Worm (Caenorhabditis elegans) whole organism, L2 larva: ENCODE measurements around the gene F57A10.4.

Experiments
- C34F6.9 ChIP-seq: fragments of 150-350 bp; optimal IDR thresholded peaks from 2 replicates; lab custom pipeline; 2014; ENCODE audit warnings: missing biosample characterization, missing genetic modification characterization
- F13H6.1 ChIP-seq: sonication (generic microtip); optimal IDR thresholded peaks from 2 replicates; lab custom pipeline; 2016; ENCODE audit warnings: missing genetic modification characterization, missing compliant biosample characterization
- R02D3.7 ChIP-seq: fragments of 150-350 bp; optimal IDR thresholded peaks from 2 replicates; lab custom pipeline; 2014; ENCODE audit warnings: missing biosample characterization, missing genetic modification characterization
- Y55F3AM.14 ChIP-seq: fragments of 200-800 bp; sonication (Bioruptor generic); optimal IDR thresholded peaks from 2 replicates; lab custom pipeline; 2018; ENCODE audit warnings: mild to moderate bottlenecking, missing genetic modification characterization, missing compliant biosample characterization
- alr-1 ChIP-seq: fragments of 150-350 bp; optimal IDR thresholded peaks from 2 replicates; lab custom pipeline; 2014; ENCODE audit warnings: missing biosample characterization, missing genetic modification characterization
- aly-2 ChIP-seq: fragments of 150-350 bp; optimal IDR thresholded peaks from 2 replicates; lab custom pipeline; 2014; ENCODE audit warnings: missing biosample characterization, missing genetic modification characterization
- ama-1 ChIP-seq: fragments of 150-350 bp; optimal IDR thresholded peaks from 2 replicates; lab custom pipeline; 2018; ENCODE audit warnings: inconsistent platforms
- blmp-1 ChIP-seq: sonication (generic microtip); optimal IDR thresholded peaks from 2 replicates; lab custom pipeline; 2017; ENCODE audit warnings: missing genetic modification characterization, mild to moderate bottlenecking, missing compliant biosample characterization, antibody characterized with exemption, moderate library complexity; ENCODE audit not compliant: insufficient read depth
- ceh-16 ChIP-seq: fragments of 150-350 bp; optimal IDR thresholded peaks from 2 replicates; lab custom pipeline; 2014; ENCODE audit warnings: missing biosample characterization, missing genetic modification characterization
- ceh-82 ChIP-seq: fragments of 150-350 bp; optimal IDR thresholded peaks from 2 replicates; lab custom pipeline; 2014; ENCODE audit warnings: missing biosample characterization, missing genetic modification characterization
- crh-2 ChIP-seq: sonication (generic microtip); optimal IDR thresholded peaks from 2 replicates; lab custom pipeline; 2017; ENCODE audit warnings: missing biosample characterization, missing genetic modification characterization
- dmd-4 ChIP-seq: sonication (generic microtip); optimal IDR thresholded peaks from 2 replicates; lab custom pipeline; 2017; ENCODE audit warnings: missing biosample characterization, missing genetic modification characterization
- egl-27 ChIP-seq: sonication (generic microtip); optimal IDR thresholded peaks from 3 replicates; lab custom pipeline; 2017; ENCODE audit warnings: missing biosample characterization, missing genetic modification reagents, missing genetic modification characterization
- elt-1 ChIP-seq: fragments of 150-350 bp; optimal IDR thresholded peaks from 2 replicates; lab custom pipeline; 2014; ENCODE audit warnings: missing biosample characterization, missing genetic modification characterization
- gmeb-1 ChIP-seq: fragments of 150-350 bp; optimal IDR thresholded peaks from 2 replicates; lab custom pipeline; 2014; ENCODE audit warnings: missing biosample characterization, missing genetic modification characterization
- lin-13 ChIP-seq: fragments of 150-350 bp; optimal IDR thresholded peaks from 2 replicates; lab custom pipeline; 2014; ENCODE audit warnings: missing biosample characterization, missing genetic modification reagents, missing genetic modification characterization
- lin-39 ChIP-seq: fragments of 150-350 bp; optimal IDR thresholded peaks from 2 replicates; lab custom pipeline; 2014; ENCODE audit warnings: missing biosample characterization, missing genetic modification reagents, missing genetic modification characterization
- lsy-2 ChIP-seq, 2 experiments: fragments of 150-350 bp in 1 of 2; sonication (generic microtip) in 1 of 2; optimal IDR thresholded peaks; 2 replicates each; lab custom pipeline; 2014 to 2017; ENCODE audit warnings: missing biosample characterization in 2 of 2, missing genetic modification characterization in 2 of 2
- mdl-1 ChIP-seq, 2 experiments: fragments of 150-350 bp in 1 of 2; sonication (generic microtip) in 1 of 2; optimal IDR thresholded peaks; 2 replicates each; lab custom pipeline; 2017; ENCODE audit warnings: missing biosample characterization in 2 of 2, missing genetic modification characterization in 2 of 2
- nhr-10 ChIP-seq: sonication (generic microtip); optimal IDR thresholded peaks from 2 replicates; lab custom pipeline; 2017; ENCODE audit warnings: missing biosample characterization, missing genetic modification characterization
- nhr-11 ChIP-seq: fragments of 150-350 bp; optimal IDR thresholded peaks from 2 replicates; lab custom pipeline; 2014; ENCODE audit warnings: missing biosample characterization, missing genetic modification characterization
- nhr-12 ChIP-seq: fragments of 150-350 bp; optimal IDR thresholded peaks from 2 replicates; lab custom pipeline; 2014; ENCODE audit warnings: missing biosample characterization, missing genetic modification characterization
- nhr-21 ChIP-seq: fragments of 150-350 bp; optimal IDR thresholded peaks from 2 replicates; lab custom pipeline; 2014; ENCODE audit warnings: missing biosample characterization, missing genetic modification characterization
- nhr-23 ChIP-seq: fragments of 150-350 bp; optimal IDR thresholded peaks from 2 replicates; lab custom pipeline; 2014; ENCODE audit warnings: missing biosample characterization, missing genetic modification reagents, missing genetic modification characterization
- nhr-25 ChIP-seq: fragments of 150-350 bp; sonication (generic microtip); optimal IDR thresholded peaks from 3 replicates; lab custom pipeline; 2014; ENCODE audit warnings: missing biosample characterization, missing genetic modification characterization
- nhr-6 ChIP-seq: fragments of 150-350 bp; optimal IDR thresholded peaks from 2 replicates; lab custom pipeline; 2014; ENCODE audit warnings: missing biosample characterization, missing genetic modification characterization
- nhr-77 ChIP-seq: fragments of 150-350 bp; optimal IDR thresholded peaks from 2 replicates; lab custom pipeline; 2014; ENCODE audit warnings: missing biosample characterization, missing genetic modification characterization
- peb-1 ChIP-seq: fragments of 150-350 bp; optimal IDR thresholded peaks from 2 replicates; lab custom pipeline; 2014; ENCODE audit warnings: missing biosample characterization, missing genetic modification characterization
- sma-3 ChIP-seq: sonication (generic microtip); optimal IDR thresholded peaks from 2 replicates; lab custom pipeline; 2016; ENCODE audit warnings: missing genetic modification reagents, missing genetic modification characterization, missing compliant biosample characterization
- sma-9 ChIP-seq, 2 experiments: fragments of 150-350 bp in 1 of 2; sonication (generic microtip) in 1 of 2; optimal IDR thresholded peaks; 2 replicates each; lab custom pipeline; 2014 to 2016; ENCODE audit warnings: missing genetic modification characterization in 2 of 2, mild to moderate bottlenecking in 1 of 2, missing biosample characterization in 1 of 2, missing compliant biosample characterization in 1 of 2, missing genetic modification reagents in 1 of 2, moderate library complexity in 1 of 2
- unc-39 ChIP-seq: fragments of 150-350 bp; optimal IDR thresholded peaks from 2 replicates; lab custom pipeline; 2014; ENCODE audit warnings: missing biosample characterization, missing genetic modification characterization
- unc-55 ChIP-seq: fragments of 150-350 bp; sonication (generic microtip); optimal IDR thresholded peaks from 3 replicates; lab custom pipeline; 2014; ENCODE audit warnings: missing biosample characterization, missing genetic modification reagents, missing genetic modification characterization
- unc-62 ChIP-seq: fragments of 150-350 bp; optimal IDR thresholded peaks from 2 replicates; lab custom pipeline; 2014; ENCODE audit warnings: missing biosample characterization, missing genetic modification reagents, missing genetic modification characterization
- ztf-1 ChIP-seq: fragments of 200-800 bp; sonication (Bioruptor generic); conservative IDR thresholded peaks from 2 replicates; pipeline ENCODE4 v1.3.6; 2022; ENCODE audit warnings: missing genetic modification characterization, missing compliant biosample characterization
- ztf-11 ChIP-seq: sonication (generic microtip); optimal IDR thresholded peaks from 2 replicates; lab custom pipeline; 2017; ENCODE audit warnings: missing biosample characterization, missing genetic modification characterization
- ztf-4 ChIP-seq: fragments of 150-350 bp; optimal IDR thresholded peaks from 2 replicates; lab custom pipeline; 2014; ENCODE audit warnings: missing biosample characterization, missing genetic modification characterization

Gene F57A10.4

DNA sequence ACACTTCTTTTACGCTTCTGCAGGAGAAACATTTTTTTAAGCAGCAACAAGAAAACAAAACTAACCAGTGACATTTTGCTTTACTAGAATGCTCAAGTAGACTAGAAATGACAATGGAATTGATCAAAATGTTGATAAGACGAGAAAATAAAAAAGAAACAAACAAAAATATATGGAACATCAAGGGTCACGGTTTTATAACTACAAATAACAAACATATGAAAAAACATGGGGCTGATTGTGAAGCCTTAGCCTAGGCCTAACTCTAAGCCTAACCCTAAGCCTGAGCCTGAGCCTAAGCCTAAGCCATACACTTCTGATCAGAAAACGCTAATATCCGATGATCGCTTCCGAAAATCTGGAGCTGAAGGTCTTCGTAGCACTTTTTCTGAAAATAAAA is 38.8 kb upstream of the F57A10.4 start, which contains the start of gene Y6E2A.10:
Gene Y6E2A.10, minus strand, starts transcription at position 101 of the 400 bp plus-strand sequence.
- TF ChIP-seq lin-13 (GFP tag; lab: Kevin White, UChicago) (no peak), Y55F3AM.14 (GFP tag; lab: Kevin White, UChicago) (no peak), crh-2 (tag; lab: Kevin White, UChicago) (no peak), sma-3 (no peak), peb-1 (no peak), ceh-82 (tag; lab: Kevin White, UChicago) (no peak), C34F6.9 (tag; lab: Kevin White, UChicago) (no peak), nhr-21 (tag; lab: Kevin White, UChicago) (no peak), nhr-23 (tag; lab: Kevin White, UChicago) (no peak), ama-1 (lab: Kevin White, UChicago) (no peak), F13H6.1 (no peak), R02D3.7 (tag; lab: Kevin White, UChicago) (no peak), unc-55 (GFP tag; lab: Kevin White, UChicago) (no peak)
- TF ChIP-seq, all 48 proteins: peak for 0

DNA sequence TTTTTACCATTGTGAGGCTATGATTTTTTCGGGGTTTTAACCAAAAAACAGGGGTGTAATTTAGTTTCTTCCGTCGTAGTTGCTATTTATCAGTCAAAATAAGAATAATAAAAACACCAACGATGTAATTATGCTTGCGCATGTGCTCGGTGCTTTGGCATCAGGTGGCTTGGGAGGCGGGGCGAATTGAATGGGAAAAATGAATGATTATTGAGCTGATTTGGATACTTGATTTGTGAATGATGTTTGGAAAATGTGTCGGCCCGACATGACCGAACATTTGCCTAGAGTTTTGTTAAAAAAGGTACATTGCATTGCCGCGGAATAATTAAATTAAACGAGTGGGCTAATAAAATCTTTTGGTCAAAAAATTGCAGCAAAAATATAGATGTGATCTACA is 37.0 kb upstream of the F57A10.4 start, which contains the start of gene str-38:
Gene str-38, minus strand, starts transcription at position 101 of the 400 bp plus-strand sequence.
- TF ChIP-seq F13H6.1 (no peak), Y55F3AM.14 (GFP tag; lab: Kevin White, UChicago) (no peak)

DNA sequence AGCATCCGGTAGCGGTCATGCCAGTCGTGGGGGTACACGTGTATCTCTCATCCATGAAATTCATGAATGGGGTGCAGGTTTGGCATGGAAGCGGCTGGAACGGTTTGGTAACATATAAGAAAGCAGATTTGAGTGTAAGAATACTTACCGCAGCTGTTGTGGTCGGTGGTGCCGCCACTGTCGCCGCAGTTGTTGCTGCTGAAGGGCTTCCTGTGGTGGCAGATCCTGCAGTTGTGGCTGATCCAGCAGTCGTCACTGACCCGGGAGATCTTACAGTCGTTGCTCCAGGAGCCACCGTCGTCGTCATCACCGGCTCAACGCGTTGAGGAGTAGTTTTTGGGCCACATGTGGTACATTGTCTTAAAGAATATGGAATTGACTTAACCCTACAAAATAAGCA is 36.2 kb upstream of the F57A10.4 start:
- TF ChIP-seq nhr-12 (no peak), dmd-4 (tag; lab: Kevin White, UChicago) (no peak), ztf-1 (no peak), ceh-16 (no peak), mdl-1 (tag; optimal IDR thresholded peaks at IDR 0.05; lab: Kevin White, UChicago) (no peak), nhr-10 (tag; lab: Kevin White, UChicago) (no peak), unc-55 (GFP tag; lab: Kevin White, UChicago) (no peak), nhr-77 (tag; lab: Kevin White, UChicago) (no peak), alr-1 (tag; lab: Kevin White, UChicago) (no peak), egl-27 (no peak), nhr-6 (no peak), ceh-82 (tag; lab: Kevin White, UChicago) (no peak), crh-2 (tag; lab: Kevin White, UChicago) (no peak), R02D3.7 (tag; lab: Kevin White, UChicago) (no peak), peb-1 (no peak), ztf-11 (tag; lab: Kevin White, UChicago) (no peak), unc-62 (GFP tag; lab: Kevin White, UChicago) (no peak), unc-39 (tag; lab: Kevin White, UChicago) (no peak), nhr-25 (no peak), lin-39 (no peak)

DNA sequence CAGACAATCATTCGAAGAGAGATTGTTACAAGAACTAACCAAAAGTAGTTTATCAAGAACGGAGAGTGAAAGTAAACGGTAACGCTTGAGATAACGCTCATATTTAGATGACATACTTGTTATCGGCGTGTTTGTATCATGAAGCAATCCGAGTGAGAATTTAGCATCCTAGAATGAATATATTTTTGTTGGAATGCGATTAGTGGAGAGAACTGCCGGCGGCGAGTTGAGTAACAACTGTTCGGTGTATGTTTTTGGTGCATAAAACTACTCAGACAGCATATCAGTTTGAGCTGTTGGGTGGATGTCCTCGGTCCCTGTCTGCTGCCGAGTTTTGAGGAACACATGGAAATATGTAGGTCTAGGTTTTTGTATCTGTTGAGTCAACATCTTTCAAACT is 35.7 kb upstream of the F57A10.4 start, which contains the start of gene T23D5.3:
Gene T23D5.3, minus strand, starts transcription at position 101 of the 400 bp plus-strand sequence.
- TF ChIP-seq lin-13 (GFP tag; lab: Kevin White, UChicago) (no peak), lsy-2 (tag; optimal IDR thresholded peaks at IDR 0.05; lab: Kevin White, UChicago) (no peak), gmeb-1 (tag; lab: Kevin White, UChicago) (no peak), nhr-11 (tag; lab: Kevin White, UChicago) (no peak), nhr-10 (tag; lab: Kevin White, UChicago) (no peak), ztf-4 (tag; lab: Kevin White, UChicago) (no peak), dmd-4 (tag; lab: Kevin White, UChicago) (no peak), aly-2 (no peak), blmp-1 (tag; lab: Kevin White, UChicago) (no peak), elt-1 (tag; lab: Kevin White, UChicago) (no peak), mdl-1 (tag; optimal IDR thresholded peaks at IDR 0.05; lab: Kevin White, UChicago) (no peak), sma-3 (no peak), sma-9 (GFP tag; optimal IDR thresholded peaks at IDR 0.05; lab: Kevin White, UChicago) (no peak), sma-9 (tag; optimal IDR thresholded peaks at IDR 0.05; lab: Kevin White, UChicago) (no peak)
